Fruit fly (Drosophila melanogaster) whole organism: ENCODE data around the gene Mlp84B.

ENCODE experiments used
- Dll ChIP-seq: fragments of >200 bp; optimal IDR thresholded peaks from 2 replicates; lab custom pipeline; 2017
- psq ChIP-seq: fragments of >200 bp; optimal IDR thresholded peaks from 2 replicates; lab custom pipeline; 2017

- TF ChIP-seq psq (lab: Kevin White, UChicago) (no peak), Dll (lab: Kevin White, UChicago) (no peak)
Observed at dm6 chr3R:7111206-7111858, 6.2 kb downstream of the Mlp84B start.
